Fruit fly (Drosophila melanogaster): ENCODE data around the gene AdipoR.

AdipoR gene

DNA sequence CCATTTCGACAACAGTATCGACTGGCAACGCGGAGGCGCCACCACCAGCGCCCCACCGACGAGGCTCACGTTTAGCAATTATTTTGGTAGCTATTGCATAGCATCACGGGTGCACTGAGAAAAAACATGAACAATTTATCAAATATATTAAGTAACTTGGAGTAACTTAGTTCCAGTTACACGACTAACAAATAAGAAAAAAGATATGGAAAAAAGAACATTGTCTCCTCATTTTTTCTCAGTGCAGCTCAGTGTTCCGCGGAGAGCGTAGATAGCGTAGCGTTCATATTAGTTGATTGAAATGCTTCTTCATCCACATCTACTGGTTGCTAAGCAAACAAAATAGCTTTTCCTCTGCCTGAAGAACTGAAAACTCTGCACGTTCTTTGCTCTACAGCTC, 32.3 kb downstream of the AdipoR start:
- no peak for TF ChIP-seq CG8478 (optimal IDR thresholded peaks at IDR 0.05)
- no peak for TF ChIP-seq EcR (GFP tag; optimal IDR thresholded peaks at IDR 0.05)
- no peak for TF ChIP-seq usp (GFP tag; optimal IDR thresholded peaks at IDR 0.05)
- TF ChIP-seq pan (optimal IDR thresholded peaks at IDR 0.05): no peak
- TF ChIP-seq psq (optimal IDR thresholded peaks at IDR 0.05): no peak
- no peak for TF ChIP-seq Dll (optimal IDR thresholded peaks at IDR 0.05)

DNA sequence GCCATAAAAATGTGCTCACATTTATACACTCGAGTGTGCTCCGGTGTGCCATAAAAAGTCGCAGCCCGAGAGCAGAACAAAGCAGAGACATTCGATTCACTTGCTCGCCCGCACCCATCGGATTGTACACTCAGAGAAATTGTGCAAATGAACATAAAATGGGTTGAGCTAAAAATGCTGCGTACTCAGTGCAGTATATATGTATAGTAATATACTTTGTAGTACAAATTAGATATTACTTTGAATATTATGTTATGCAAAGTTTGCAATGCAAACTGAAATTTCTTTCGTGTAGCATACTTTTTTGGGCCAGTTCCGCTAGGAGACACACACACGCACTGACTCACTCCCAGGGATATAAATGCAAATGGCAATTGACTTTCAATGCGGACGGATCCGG, 44.0 kb downstream of the AdipoR start:
- TF ChIP-seq psq (optimal IDR thresholded peaks at IDR 0.05): no peak
- TF ChIP-seq pan (optimal IDR thresholded peaks at IDR 0.05): no peak
- no peak for TF ChIP-seq CG8478 (optimal IDR thresholded peaks at IDR 0.05)
- TF ChIP-seq Dll (optimal IDR thresholded peaks at IDR 0.05): no peak
- no peak for TF ChIP-seq usp (GFP tag; optimal IDR thresholded peaks at IDR 0.05)
- no peak for TF ChIP-seq EcR (GFP tag; optimal IDR thresholded peaks at IDR 0.05)

- TF ChIP-seq EcR (GFP tag; optimal IDR thresholded peaks at IDR 0.05): no peak
- no peak for TF ChIP-seq CG8478 (optimal IDR thresholded peaks at IDR 0.05)
- no peak for TF ChIP-seq Dll (optimal IDR thresholded peaks at IDR 0.05)
- TF ChIP-seq usp (GFP tag; optimal IDR thresholded peaks at IDR 0.05): no peak
- no peak for TF ChIP-seq psq (optimal IDR thresholded peaks at IDR 0.05)
Observed at dm6 chr3R:22497025-22497424, 50.6 kb downstream of the AdipoR start, which contains the start of gene Octbeta1R. Gene Octbeta1R, plus strand, starts transcription at chr3R:22497215.

DNA sequence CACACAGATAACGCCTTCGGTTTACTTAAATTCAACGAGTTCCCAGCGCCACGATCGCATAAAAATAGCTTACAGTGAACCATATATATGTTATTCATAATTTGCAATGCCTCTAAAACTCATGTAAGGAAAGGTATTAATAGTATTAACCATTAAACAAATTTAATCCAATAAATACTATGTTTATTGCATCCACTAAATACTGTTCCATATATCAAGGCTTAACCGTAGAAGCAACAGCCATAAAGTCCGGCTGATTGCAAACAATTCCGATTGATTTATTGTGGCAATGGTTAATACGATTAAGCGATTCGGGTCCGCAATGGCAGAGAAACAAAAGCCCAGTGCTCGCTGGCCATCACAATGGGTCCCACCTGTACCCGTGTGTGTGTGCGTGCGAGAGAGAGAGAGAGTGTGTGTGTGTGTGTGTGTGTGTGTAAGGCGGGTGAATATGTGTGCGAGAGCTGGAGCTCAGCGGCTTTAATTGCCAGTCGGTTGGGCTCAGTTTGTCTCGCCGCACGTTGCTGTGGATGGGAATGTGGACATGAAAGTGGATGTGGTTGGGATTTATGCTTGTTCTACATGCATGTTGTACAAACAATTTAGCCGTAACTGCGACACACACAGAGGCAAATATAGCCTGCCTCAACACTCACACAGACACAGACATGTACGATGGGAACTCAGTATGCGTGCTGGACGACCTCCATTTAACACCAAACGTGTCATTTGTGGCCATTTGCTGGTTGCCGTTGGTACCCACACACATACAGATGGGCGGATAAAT, 52.9 kb downstream of the AdipoR start:
- no peak for TF ChIP-seq psq (optimal IDR thresholded peaks at IDR 0.05)
- TF ChIP-seq CG8478 (optimal IDR thresholded peaks at IDR 0.05): no peak
- TF ChIP-seq EcR (GFP tag; optimal IDR thresholded peaks at IDR 0.05): no peak
- no peak for TF ChIP-seq usp (GFP tag; optimal IDR thresholded peaks at IDR 0.05)
- no peak for TF ChIP-seq Dll (optimal IDR thresholded peaks at IDR 0.05)
- TF ChIP-seq pan (optimal IDR thresholded peaks at IDR 0.05): no peak

Measured in whole organism.